Worm (Caenorhabditis elegans): ENCODE data around the gene lir-2.

The lir-2 gene

ce11 chrII:7666338-7666737 lies 729 bp upstream of the lir-2 start:
- TF ChIP-seq eor-1 (tag; optimal IDR thresholded peaks at IDR 0.05) = no peak
- no peak for TF ChIP-seq nhr-25 (tag; optimal IDR thresholded peaks at IDR 0.05)
- no peak for TF ChIP-seq nhr-28 (tag; optimal IDR thresholded peaks at IDR 0.05)
- no peak for TF ChIP-seq fkh-2 (tag; optimal IDR thresholded peaks at IDR 0.05)
- TF ChIP-seq aly-2 (tag; optimal IDR thresholded peaks at IDR 0.05) = no peak

ce11 chrII:7669409-7669808 lies 2.3 kb downstream of the lir-2 start:
- TF ChIP-seq ceh-9 (tag; optimal IDR thresholded peaks at IDR 0.05) (no peak), fos-1 (tag; optimal IDR thresholded peaks at IDR 0.05) (no peak), nhr-28 (tag; optimal IDR thresholded peaks at IDR 0.05) (no peak), ceh-16 (tag; optimal IDR thresholded peaks at IDR 0.05) (no peak), ceh-28 (tag; optimal IDR thresholded peaks at IDR 0.05) (no peak), zag-1 (tag; optimal IDR thresholded peaks at IDR 0.05) (no peak), daf-12 (tag; optimal IDR thresholded peaks at IDR 0.05) (no peak), aly-2 (tag; optimal IDR thresholded peaks at IDR 0.05) (no peak), mml-1 (tag; optimal IDR thresholded peaks at IDR 0.05) (no peak), sea-2 (GFP tag; optimal IDR thresholded peaks at IDR 0.05) (no peak), ztf-4 (tag; optimal IDR thresholded peaks at IDR 0.05) (no peak), pqm-1 (tag; optimal IDR thresholded peaks at IDR 0.05) (no peak), nhr-25 (tag; optimal IDR thresholded peaks at IDR 0.05) (peak; percentile 20), nhr-23 (tag; optimal IDR thresholded peaks at IDR 0.05) (no peak), nhr-77 (tag; optimal IDR thresholded peaks at IDR 0.05) (no peak), ama-1 (optimal IDR thresholded peaks at IDR 0.05) (no peak), nfya-1 (tag; optimal IDR thresholded peaks at IDR 0.05; ENCODE audit: insufficient read depth) (peak; percentile 71), lin-15B (tag; optimal IDR thresholded peaks at IDR 0.05) (peak; percentile 46), mdl-1 (tag; optimal IDR thresholded peaks at IDR 0.05) (no peak), nhr-12 (tag; optimal IDR thresholded peaks at IDR 0.05) (no peak), lsy-12 (tag; optimal IDR thresholded peaks at IDR 0.05) (no peak), fkh-2 (tag; optimal IDR thresholded peaks at IDR 0.05) (no peak), fkh-10 (GFP tag; optimal IDR thresholded peaks at IDR 0.05) (peak; percentile 9), lin-39 (tag; optimal IDR thresholded peaks at IDR 0.05) (peak; percentile 58), pha-4 (tag; optimal IDR thresholded peaks at IDR 0.05) (peak; percentile 45), nhr-237 (tag; optimal IDR thresholded peaks at IDR 0.05) (no peak), skn-1 (tag; optimal IDR thresholded peaks at IDR 0.05) (no peak), nhr-11 (tag; optimal IDR thresholded peaks at IDR 0.05) (no peak), eor-1 (tag; optimal IDR thresholded peaks at IDR 0.05) (no peak), ceh-82 (tag; optimal IDR thresholded peaks at IDR 0.05) (no peak), unc-39 (tag; optimal IDR thresholded peaks at IDR 0.05) (no peak), elt-2 (tag; optimal IDR thresholded peaks at IDR 0.05) (peak; percentile 14), snpc-4 (tag; optimal IDR thresholded peaks at IDR 0.05) (peak; percentile 66), ZK546.5 (tag; optimal IDR thresholded peaks at IDR 0.05) (no peak), nhr-43 (tag; optimal IDR thresholded peaks at IDR 0.05; ENCODE audit: poor library complexity, severe bottlenecking) (no peak), nhr-67 (tag; optimal IDR thresholded peaks at IDR 0.05) (no peak), egl-27 (tag; optimal IDR thresholded peaks at IDR 0.05) (no peak), elt-3 (tag; optimal IDR thresholded peaks at IDR 0.05) (no peak), ztf-11 (tag; optimal IDR thresholded peaks at IDR 0.05) (no peak), nhr-76 (tag; optimal IDR thresholded peaks at IDR 0.05) (no peak), unc-62 (GFP tag; optimal IDR thresholded peaks at IDR 0.05) (no peak), elt-1 (tag; optimal IDR thresholded peaks at IDR 0.05) (no peak), egl-5 (tag; optimal IDR thresholded peaks at IDR 0.05) (no peak), jun-1 (tag; optimal IDR thresholded peaks at IDR 0.05) (no peak), hmg-11 (tag; optimal IDR thresholded peaks at IDR 0.05) (peak; percentile 74), tbx-2 (tag; optimal IDR thresholded peaks at IDR 0.05) (no peak), R02D3.7 (tag; optimal IDR thresholded peaks at IDR 0.05) (no peak)

All from whole organism, L3 larva.